Worm (Caenorhabditis elegans) whole organism, late embryonic: ENCODE results near the gene rbm-26.
A peak's percentile ranks its signal among the peaks of the same experiment; 100 is the strongest.

ENCODE experiments used
- ahr-1 ChIP-seq: sonication (generic microtip); optimal IDR thresholded peaks from 2 replicates; lab custom pipeline; 2016; ENCODE audit warnings: missing genetic modification characterization, missing compliant biosample characterization
- ceh-18 ChIP-seq: sonication (generic microtip); optimal IDR thresholded peaks from 2 replicates; lab custom pipeline; 2016; ENCODE audit warnings: missing genetic modification characterization, missing compliant biosample characterization
- ceh-19 ChIP-seq: fragments of 200-800 bp; sonication (Bioruptor generic); optimal IDR thresholded peaks from 2 replicates; lab custom pipeline; 2018; ENCODE audit warnings: mild to moderate bottlenecking, missing genetic modification characterization, missing compliant biosample characterization
- ceh-2 ChIP-seq: sonication (generic microtip); optimal IDR thresholded peaks from 2 replicates; lab custom pipeline; 2016; ENCODE audit warnings: missing genotype, missing genetic modification characterization, missing compliant biosample characterization
- ceh-22 ChIP-seq: sonication (generic microtip); optimal IDR thresholded peaks from 2 replicates; lab custom pipeline; 2017; ENCODE audit warnings: missing biosample characterization, missing genetic modification characterization
- ceh-24 ChIP-seq: sonication (generic microtip); optimal IDR thresholded peaks from 2 replicates; lab custom pipeline; 2016; ENCODE audit warnings: mild to moderate bottlenecking, missing genetic modification characterization, missing compliant biosample characterization
- ceh-31 ChIP-seq: sonication (generic microtip); optimal IDR thresholded peaks from 2 replicates; lab custom pipeline; 2016; ENCODE audit warnings: missing genetic modification characterization, missing compliant biosample characterization
- ceh-34 ChIP-seq: sonication (generic microtip); optimal IDR thresholded peaks from 2 replicates; lab custom pipeline; 2016; ENCODE audit warnings: mild to moderate bottlenecking, missing genetic modification characterization, missing compliant biosample characterization
- ceh-48 ChIP-seq: sonication (generic microtip); optimal IDR thresholded peaks from 2 replicates; lab custom pipeline; 2016; ENCODE audit warnings: missing genetic modification characterization, inconsistent platforms, missing compliant biosample characterization
- elt-4 ChIP-seq: sonication (generic microtip); optimal IDR thresholded peaks from 2 replicates; lab custom pipeline; 2016; ENCODE audit warnings: missing genetic modification characterization, missing compliant biosample characterization
- ets-4 ChIP-seq: sonication (generic microtip); optimal IDR thresholded peaks from 2 replicates; lab custom pipeline; 2016; ENCODE audit warnings: missing genetic modification characterization, missing compliant biosample characterization
- fkh-10 ChIP-seq: fragments of 150-350 bp; optimal IDR thresholded peaks from 2 replicates; lab custom pipeline; 2014; ENCODE audit warnings: missing biosample characterization, missing genetic modification reagents, missing genetic modification characterization
- gmeb-2 ChIP-seq: sonication (generic microtip); optimal IDR thresholded peaks from 2 replicates; lab custom pipeline; 2016; ENCODE audit warnings: missing genetic modification characterization, inconsistent platforms, missing compliant biosample characterization
- hlh-30 ChIP-seq: sonication (generic microtip); optimal IDR thresholded peaks from 2 replicates; lab custom pipeline; 2017; ENCODE audit warnings: antibody characterized with exemption, missing genetic modification characterization, missing compliant biosample characterization; ENCODE audit not compliant: insufficient read depth
- hlh-6 ChIP-seq: sonication (generic microtip); optimal IDR thresholded peaks from 2 replicates; lab custom pipeline; 2016; ENCODE audit warnings: missing genotype, missing genetic modification characterization, missing compliant biosample characterization
- hlh-8 ChIP-seq: sonication (generic microtip); optimal IDR thresholded peaks from 2 replicates; lab custom pipeline; 2016; ENCODE audit warnings: missing genotype, missing genetic modification characterization, missing compliant biosample characterization
- lin-11 ChIP-seq: fragments of 200-800 bp; sonication (Bioruptor generic); optimal IDR thresholded peaks from 2 replicates; lab custom pipeline; 2018; ENCODE audit warnings: mild to moderate bottlenecking, missing genetic modification characterization, missing compliant biosample characterization
- madf-2 ChIP-seq: sonication (generic microtip); optimal IDR thresholded peaks from 2 replicates; lab custom pipeline; 2017; ENCODE audit warnings: missing genetic modification characterization, missing compliant biosample characterization
- nfya-1 ChIP-seq: sonication (generic microtip); optimal IDR thresholded peaks from 2 replicates; lab custom pipeline; 2017; ENCODE audit warnings: missing genetic modification characterization, mild to moderate bottlenecking, missing compliant biosample characterization, antibody characterized with exemption, moderate library complexity
- pag-3 ChIP-seq: sonication (generic microtip); optimal IDR thresholded peaks from 2 replicates; lab custom pipeline; 2016; ENCODE audit warnings: missing compliant biosample characterization, missing genetic modification characterization, borderline replicate concordance
- pat-9 ChIP-seq: fragments of 200-800 bp; sonication (Bioruptor generic); optimal IDR thresholded peaks from 2 replicates; lab custom pipeline; 2018; ENCODE audit warnings: mild to moderate bottlenecking, missing genetic modification characterization, moderate library complexity, missing compliant biosample characterization
- pha-2 ChIP-seq: sonication (generic microtip); optimal IDR thresholded peaks from 2 replicates; lab custom pipeline; 2017; ENCODE audit warnings: mild to moderate bottlenecking, missing genetic modification characterization, missing compliant biosample characterization
- pqm-1 ChIP-seq: sonication (generic microtip); optimal IDR thresholded peaks from 2 replicates; lab custom pipeline; 2016; ENCODE audit warnings: missing genetic modification characterization, missing compliant biosample characterization
- pros-1 ChIP-seq: fragments of 150-350 bp; optimal IDR thresholded peaks from 2 replicates; lab custom pipeline; 2014; ENCODE audit warnings: missing biosample characterization, missing genetic modification reagents, missing genetic modification characterization
- sdc-2 ChIP-seq: sonication (generic microtip); optimal IDR thresholded peaks from 2 replicates; lab custom pipeline; 2016; ENCODE audit warnings: missing genotype, missing genetic modification characterization, missing compliant biosample characterization
- sox-2 ChIP-seq: fragments of 200-800 bp; sonication (Bioruptor generic); IDR thresholded peaks from 2 replicates; pipeline ENCODE4 v1.3.6; 2022; ENCODE audit warnings: missing genetic modification reagents, missing genetic modification characterization, missing compliant biosample characterization
- sox-4 ChIP-seq: sonication (generic microtip); optimal IDR thresholded peaks from 2 replicates; lab custom pipeline; 2017; ENCODE audit warnings: mild to moderate bottlenecking, missing genetic modification characterization, inconsistent platforms, missing compliant biosample characterization
- syd-9 ChIP-seq: sonication (generic microtip); optimal IDR thresholded peaks from 2 replicates; lab custom pipeline; 2016; ENCODE audit warnings: mild to moderate bottlenecking, missing genetic modification characterization, moderate library complexity, missing compliant biosample characterization
- tbx-2 ChIP-seq: sonication (generic microtip); optimal IDR thresholded peaks from 2 replicates; lab custom pipeline; 2016; ENCODE audit warnings: missing genetic modification characterization, missing compliant biosample characterization
- tbx-7 ChIP-seq: sonication (generic microtip); optimal IDR thresholded peaks from 2 replicates; lab custom pipeline; 2016; ENCODE audit warnings: missing genotype, missing genetic modification characterization, missing compliant biosample characterization
- ttx-3 ChIP-seq: sonication (generic microtip); optimal IDR thresholded peaks from 2 replicates; lab custom pipeline; 2016; ENCODE audit warnings: missing genetic modification reagents, missing genetic modification characterization, missing compliant biosample characterization
- unc-3 ChIP-seq, 2 experiments: fragments of 200-800 bp in 1 of 2; sonication (Bioruptor generic) in 1 of 2; sonication (generic microtip) in 1 of 2; conservative IDR thresholded peaks in 1 of 2; optimal IDR thresholded peaks in 1 of 2; 2 replicates each; pipeline versions ENCODE4 v1.3.6 to Lab custom; 2016 to 2022; ENCODE audit warnings: missing compliant biosample characterization in 2 of 2, missing genetic modification characterization in 2 of 2, missing genetic modification reagents in 1 of 2
- unc-42 ChIP-seq: sonication (generic microtip); optimal IDR thresholded peaks from 2 replicates; lab custom pipeline; 2016; ENCODE audit warnings: missing genotype, missing genetic modification characterization, missing compliant biosample characterization
- unc-55 ChIP-seq: sonication (generic microtip); optimal IDR thresholded peaks from 2 replicates; lab custom pipeline; 2017; ENCODE audit warnings: missing biosample characterization, missing genetic modification reagents, missing genetic modification characterization
- zip-5 ChIP-seq: sonication (generic microtip); optimal IDR thresholded peaks from 2 replicates; lab custom pipeline; 2016; ENCODE audit warnings: missing genetic modification characterization, missing compliant biosample characterization

The rbm-26 gene

DNA sequence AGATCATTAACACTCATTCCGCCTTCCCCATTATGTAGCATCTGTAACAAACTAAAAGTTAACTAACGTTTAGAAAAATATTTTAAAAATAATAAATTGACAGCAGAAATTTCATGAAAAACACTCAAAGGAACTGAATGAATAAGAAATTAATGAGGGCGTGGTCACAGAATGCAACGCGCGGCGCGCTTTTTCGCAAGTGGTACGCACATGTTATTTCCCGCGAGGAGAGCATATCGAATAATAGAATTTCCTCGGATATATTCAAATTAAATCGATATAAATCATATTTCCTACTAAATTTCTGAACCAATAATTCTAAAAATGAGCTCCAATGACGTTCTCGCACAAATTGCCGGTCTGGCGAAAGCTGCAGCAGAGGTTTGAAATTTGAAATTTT is 18.7 kb upstream of the rbm-26 start, which contains the start of the genes abi-1 and arle-14:
TSS of gene abi-1 (minus strand) at position 51 of the 400 bp plus-strand sequence.
TSS of gene arle-14 (plus strand) at position 217 of the 400 bp plus-strand sequence.
- peak; percentile 7 for TF ChIP-seq nfya-1
- peak; percentile 54 for TF ChIP-seq unc-42
- TF ChIP-seq ets-4 (tag; lab: Kevin White, UChicago): peak; percentile 11
- no peak for TF ChIP-seq pqm-1 (tag; lab: Kevin White, UChicago)
- TF ChIP-seq ceh-48: no peak
- peak; percentile 19 for TF ChIP-seq ttx-3
- peak; percentile 20 for TF ChIP-seq ceh-31 (tag; lab: Kevin White, UChicago)
- TF ChIP-seq tbx-2 (tag; lab: Kevin White, UChicago): no peak

- no peak for TF ChIP-seq hlh-30 (tag; lab: Kevin White, UChicago)
- TF ChIP-seq syd-9 (tag; lab: Kevin White, UChicago): no peak
- no peak for TF ChIP-seq ceh-22 (tag; lab: Kevin White, UChicago)
- no peak for TF ChIP-seq ceh-2
- no peak for TF ChIP-seq ttx-3
- no peak for TF ChIP-seq zip-5
- no peak for TF ChIP-seq sox-2 (GFP tag; lab: Robert Waterston, UW)
- no peak for TF ChIP-seq ceh-34 (tag; lab: Kevin White, UChicago)
Measured at ce11 chrIII:5693736-5694135, 17.6 kb upstream of the rbm-26 start, which contains the start of gene B0336.13. Gene B0336.13, plus strand, starts transcription at chrIII:5694036.

DNA sequence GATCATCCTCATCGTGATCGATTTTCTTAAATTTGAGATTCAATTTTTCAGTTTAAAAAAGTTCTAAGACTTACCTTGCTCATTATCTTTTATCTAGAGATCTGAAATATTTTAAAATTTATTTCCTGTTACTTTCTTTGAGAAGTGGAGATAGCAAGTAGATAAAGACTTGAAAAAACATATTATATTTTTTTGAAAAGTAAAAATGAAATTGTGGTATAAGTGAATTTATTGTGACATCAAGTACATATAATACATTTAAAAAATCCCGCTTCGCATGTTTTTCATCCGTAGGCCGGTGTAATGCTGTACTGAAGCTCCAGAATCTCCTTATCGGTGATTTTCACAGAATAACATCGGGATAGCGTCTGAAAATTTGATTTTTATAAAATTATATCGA is 14.1 kb upstream of the rbm-26 start, which contains the start of gene B0336.7:
TSS of gene B0336.7 (minus strand) at position 101 of the 400 bp plus-strand sequence.
- TF ChIP-seq hlh-6 (tag; lab: Kevin White, UChicago): no peak
- TF ChIP-seq pat-9: no peak
- TF ChIP-seq sdc-2: no peak
- TF ChIP-seq ceh-18 (tag; lab: Kevin White, UChicago): no peak
- no peak for TF ChIP-seq madf-2 (tag; lab: Kevin White, UChicago)
- no peak for TF ChIP-seq ceh-31 (tag; lab: Kevin White, UChicago)
- TF ChIP-seq pha-2 (tag; lab: Kevin White, UChicago): no peak
- TF ChIP-seq gmeb-2 (tag; lab: Kevin White, UChicago): no peak
- TF ChIP-seq pag-3 (tag; lab: Kevin White, UChicago): no peak
- TF ChIP-seq sox-4 (tag; lab: Kevin White, UChicago): no peak
- TF ChIP-seq ahr-1 (tag; lab: Kevin White, UChicago): no peak
- no peak for TF ChIP-seq unc-3 (GFP tag; conservative IDR thresholded peaks at IDR 0.05; lab: Robert Waterston, UW)
- no peak for TF ChIP-seq unc-3 (tag; optimal IDR thresholded peaks at IDR 0.05; lab: Kevin White, UChicago)
- TF ChIP-seq ets-4 (tag; lab: Kevin White, UChicago): no peak
- no peak for TF ChIP-seq ceh-34 (tag; lab: Kevin White, UChicago)
- no peak for TF ChIP-seq pros-1 (tag; lab: Kevin White, UChicago)
- no peak for TF ChIP-seq tbx-7 (tag; lab: Kevin White, UChicago)
- TF ChIP-seq ceh-19: no peak
- no peak for TF ChIP-seq ceh-24 (tag; lab: Kevin White, UChicago)
- TF ChIP-seq fkh-10 (GFP tag; lab: Kevin White, UChicago): no peak
- no peak for TF ChIP-seq lin-11 (tag; lab: Kevin White, UChicago)

ce11 chrIII:5697963-5698730 is 13.2 kb upstream of the rbm-26 start, which contains the start of the genes lgg-3 and rgs-5:
Gene lgg-3, minus strand, starts transcription at chrIII:5698013.
Gene rgs-5, plus strand, starts transcription at chrIII:5698555.
- TF ChIP-seq gmeb-2 (tag; lab: Kevin White, UChicago) (no peak), unc-55 (no peak), hlh-8 (tag; lab: Kevin White, UChicago) (no peak), nfya-1 (peak; percentile 21), ets-4 (tag; lab: Kevin White, UChicago) (peak; percentile 2), elt-4 (no peak), unc-42 (peak; percentile 18)
